Fruit fly (Drosophila melanogaster): ENCODE results near the gene BTBD9.

DNA sequence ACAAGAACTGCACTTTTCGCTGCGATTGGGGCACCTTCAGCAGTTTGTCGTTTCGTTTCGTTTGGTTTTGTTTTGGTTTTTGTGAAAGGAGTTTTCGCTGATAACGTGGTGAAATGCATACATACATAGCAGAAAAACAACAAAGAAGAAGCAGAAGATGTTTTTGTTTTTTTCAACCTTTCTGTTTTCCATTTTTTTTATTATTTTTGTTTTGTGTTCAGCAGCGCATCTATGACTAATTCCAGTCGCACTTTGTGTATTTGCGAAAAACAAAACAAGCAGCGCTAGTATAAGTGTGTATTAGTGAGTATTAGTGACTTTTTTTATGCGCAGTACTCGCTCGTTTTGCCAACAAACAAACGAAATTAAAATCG is 1.4 kb upstream of the BTBD9 start:
- no peak for TF ChIP-seq psq (optimal IDR thresholded peaks at IDR 0.05)
- TF ChIP-seq usp (GFP tag; optimal IDR thresholded peaks at IDR 0.05) = no peak

Data from whole organism.